Worm (Caenorhabditis elegans) whole organism, mixed stage, embryonic: ENCODE results near the gene tsr-1.

Experiments
- M03D4.4 ChIP-seq: sonication (generic microtip); optimal IDR thresholded peaks from 2 replicates; lab custom pipeline; 2017; ENCODE audit warnings: mild to moderate bottlenecking, missing genetic modification characterization, missing compliant biosample characterization
- bed-3 ChIP-seq: fragments of 200-800 bp; sonication (Bioruptor generic); optimal IDR thresholded peaks from 3 replicates; lab custom pipeline; 2018; ENCODE audit warnings: mild to moderate bottlenecking, missing genetic modification characterization, moderate library complexity, missing compliant biosample characterization
- blmp-1 ChIP-seq: fragments of 150-350 bp; optimal IDR thresholded peaks from 2 replicates; lab custom pipeline; 2014; ENCODE audit warnings: missing biosample characterization, missing genetic modification characterization
- ceh-39 ChIP-seq: fragments of 150-350 bp; optimal IDR thresholded peaks from 2 replicates; lab custom pipeline; 2014; ENCODE audit warnings: missing biosample characterization, missing genetic modification characterization
- ceh-43 ChIP-seq: fragments of 200-800 bp; sonication (Bioruptor generic); optimal IDR thresholded peaks from 2 replicates; lab custom pipeline; 2018; ENCODE audit warnings: mild to moderate bottlenecking, missing genetic modification characterization, moderate library complexity, missing compliant biosample characterization
- ceh-83 ChIP-seq: fragments of 200-800 bp; sonication (Bioruptor generic); optimal IDR thresholded peaks from 2 replicates; lab custom pipeline; 2018; ENCODE audit warnings: mild to moderate bottlenecking, missing genetic modification characterization, missing compliant biosample characterization
- ces-1 ChIP-seq: fragments of 150-350 bp; optimal IDR thresholded peaks from 2 replicates; lab custom pipeline; 2014; ENCODE audit warnings: missing biosample characterization, missing genetic modification reagents, missing genetic modification characterization
- cnd-1 ChIP-seq: fragments of 200-800 bp; sonication (Bioruptor generic); optimal IDR thresholded peaks from 2 replicates; lab custom pipeline; 2018; ENCODE audit warnings: mild to moderate bottlenecking, missing genetic modification characterization, missing compliant biosample characterization
- drap-1 ChIP-seq: fragments of 200-800 bp; sonication (Bioruptor generic); optimal IDR thresholded peaks from 3 replicates; lab custom pipeline; 2018; ENCODE audit warnings: mild to moderate bottlenecking, missing genetic modification characterization, missing compliant biosample characterization
- elt-1 ChIP-seq: sonication (generic microtip); optimal IDR thresholded peaks from 2 replicates; lab custom pipeline; 2017; ENCODE audit warnings: missing genetic modification characterization, mild to moderate bottlenecking, missing compliant biosample characterization, antibody characterized with exemption, moderate library complexity, borderline replicate concordance; ENCODE audit not compliant: insufficient read depth
- elt-3 ChIP-seq: fragments of 150-350 bp; optimal IDR thresholded peaks from 2 replicates; lab custom pipeline; 2014; ENCODE audit warnings: missing biosample characterization, missing genetic modification characterization
- flh-1 ChIP-seq: fragments of 200-800 bp; sonication (Bioruptor generic); optimal IDR thresholded peaks from 2 replicates; lab custom pipeline; 2018; ENCODE audit warnings: mild to moderate bottlenecking, missing genetic modification characterization, moderate library complexity, missing compliant biosample characterization
- hlh-1 ChIP-seq: fragments of 150-350 bp; optimal IDR thresholded peaks from 2 replicates; lab custom pipeline; 2014; ENCODE audit warnings: missing biosample characterization, missing genetic modification reagents, missing genetic modification characterization
- lin-13 ChIP-seq: fragments of 150-350 bp; optimal IDR thresholded peaks from 2 replicates; lab custom pipeline; 2014; ENCODE audit warnings: missing biosample characterization, missing genetic modification characterization
- lin-32 ChIP-seq: fragments of 200-800 bp; sonication (Bioruptor generic); optimal IDR thresholded peaks from 2 replicates; lab custom pipeline; 2018; ENCODE audit warnings: mild to moderate bottlenecking, missing genetic modification characterization, missing compliant biosample characterization
- lsy-2 ChIP-seq: fragments of 150-350 bp; optimal IDR thresholded peaks from 2 replicates; lab custom pipeline; 2014; ENCODE audit warnings: missing biosample characterization, missing genetic modification characterization
- mab-5 ChIP-seq: fragments of 150-350 bp; optimal IDR thresholded peaks from 2 replicates; lab custom pipeline; 2014; ENCODE audit warnings: missing biosample characterization, missing genetic modification characterization
- mep-1 ChIP-seq: fragments of 150-350 bp; optimal IDR thresholded peaks from 2 replicates; lab custom pipeline; 2017; ENCODE audit warnings: missing biosample characterization, missing genetic modification reagents, missing genetic modification characterization, inconsistent platforms
- nhr-2 ChIP-seq: fragments of 150-350 bp; optimal IDR thresholded peaks from 2 replicates; lab custom pipeline; 2014; ENCODE audit warnings: missing biosample characterization, missing genetic modification characterization
- nhr-237 ChIP-seq: fragments of 150-350 bp; optimal IDR thresholded peaks from 2 replicates; lab custom pipeline; 2014; ENCODE audit warnings: missing biosample characterization, missing genetic modification characterization
- nhr-28 ChIP-seq: fragments of 150-350 bp; optimal IDR thresholded peaks from 2 replicates; lab custom pipeline; 2014; ENCODE audit warnings: missing biosample characterization, missing genetic modification characterization
- nhr-76 ChIP-seq: sonication (generic microtip); optimal IDR thresholded peaks from 2 replicates; lab custom pipeline; 2017; ENCODE audit warnings: missing biosample characterization, missing genetic modification characterization
- pha-4 ChIP-seq: fragments of 150-350 bp; optimal IDR thresholded peaks from 2 replicates; lab custom pipeline; 2018; ENCODE audit warnings: missing biosample characterization, missing genetic modification reagents, missing genetic modification characterization
- sem-2 ChIP-seq: fragments of 200-800 bp; sonication (Bioruptor generic); optimal IDR thresholded peaks from 2 replicates; lab custom pipeline; 2018; ENCODE audit warnings: mild to moderate bottlenecking, missing genetic modification characterization, missing compliant biosample characterization
- snpc-4 ChIP-seq: fragments of 150-350 bp; optimal IDR thresholded peaks from 2 replicates; lab custom pipeline; 2014; ENCODE audit warnings: missing biosample characterization, missing genetic modification characterization
- sptf-1 ChIP-seq: sonication (generic microtip); optimal IDR thresholded peaks from 2 replicates; lab custom pipeline; 2017; ENCODE audit warnings: mild to moderate bottlenecking, missing genetic modification characterization, moderate library complexity, missing compliant biosample characterization
- tbx-8 ChIP-seq: fragments of 200-800 bp; sonication (Bioruptor generic); optimal IDR thresholded peaks from 2 replicates; lab custom pipeline; 2018; ENCODE audit warnings: mild to moderate bottlenecking, missing genetic modification characterization, moderate library complexity, missing compliant biosample characterization
- unc-120 ChIP-seq: sonication (generic microtip); optimal IDR thresholded peaks from 2 replicates; lab custom pipeline; 2017; ENCODE audit warnings: missing genetic modification characterization, missing compliant biosample characterization; ENCODE audit not compliant: poor library complexity, severe bottlenecking
- unc-39 ChIP-seq: fragments of 150-350 bp; optimal IDR thresholded peaks from 2 replicates; lab custom pipeline; 2014; ENCODE audit warnings: missing biosample characterization, missing genetic modification characterization
- unc-62 ChIP-seq: fragments of 150-350 bp; optimal IDR thresholded peaks from 2 replicates; lab custom pipeline; 2014; ENCODE audit warnings: missing biosample characterization, missing genetic modification reagents, missing genetic modification characterization
- ztf-11 ChIP-seq: fragments of 150-350 bp; optimal IDR thresholded peaks from 2 replicates; lab custom pipeline; 2014; ENCODE audit warnings: missing biosample characterization, missing genetic modification characterization

The tsr-1 gene

ce11 chrII:2438180-2438579, 35.0 kb downstream of the tsr-1 start:
- TF ChIP-seq bed-3 (GFP tag; lab: Kevin White, UChicago) (no peak), snpc-4 (no peak), sptf-1 (no peak), lin-13 (tag; lab: Kevin White, UChicago) (no peak), lsy-2 (tag; lab: Kevin White, UChicago) (no peak), unc-62 (GFP tag; lab: Kevin White, UChicago) (no peak), nhr-28 (tag; lab: Kevin White, UChicago) (no peak)

- TF ChIP-seq elt-1 (tag; lab: Kevin White, UChicago), result peak; percentile 97
- TF ChIP-seq ceh-83 (GFP tag; lab: Kevin White, UChicago), result no peak
- TF ChIP-seq, all 35 proteins: peak for 1
Observed at ce11 chrII:2436757-2437156, 36.4 kb downstream of the tsr-1 start.

ce11 chrII:2435566-2435965, 37.6 kb downstream of the tsr-1 start:
- peak; percentile 76 for TF ChIP-seq blmp-1 (tag; lab: Kevin White, UChicago)
- TF ChIP-seq ces-1, result no peak

- TF ChIP-seq nhr-2, result no peak
- TF ChIP-seq unc-120 (tag; lab: Kevin White, UChicago), result no peak
- TF ChIP-seq cnd-1 (tag; lab: Kevin White, UChicago), result peak; percentile 55
- no peak for TF ChIP-seq lsy-2 (tag; lab: Kevin White, UChicago)
- no peak for TF ChIP-seq flh-1
- peak; percentile 6 for TF ChIP-seq ceh-39 (tag; lab: Kevin White, UChicago)
Observed at ce11 chrII:2431972-2432371, 41.2 kb downstream of the tsr-1 start, which contains the start of gene ceh-86. Gene ceh-86, minus strand, starts transcription at chrII:2432072.

ce11 chrII:2422427-2422826, 50.7 kb downstream of the tsr-1 start:
- no peak for TF ChIP-seq unc-39 (tag; lab: Kevin White, UChicago)
- no peak for TF ChIP-seq mab-5
- no peak for TF ChIP-seq nhr-237 (tag; lab: Kevin White, UChicago)
- no peak for TF ChIP-seq nhr-76 (tag; lab: Kevin White, UChicago)
- TF ChIP-seq ceh-43 (GFP tag; lab: Kevin White, UChicago), result no peak
- no peak for TF ChIP-seq drap-1 (GFP tag; lab: Kevin White, UChicago)
- no peak for TF ChIP-seq mep-1 (tag; lab: Kevin White, UChicago)
- no peak for TF ChIP-seq elt-1 (tag; lab: Kevin White, UChicago)
- TF ChIP-seq lin-32 (GFP tag; lab: Kevin White, UChicago), result no peak
- no peak for TF ChIP-seq tbx-8 (GFP tag; lab: Kevin White, UChicago)
- no peak for TF ChIP-seq blmp-1 (tag; lab: Kevin White, UChicago)
- no peak for TF ChIP-seq elt-3
- TF ChIP-seq ceh-39 (tag; lab: Kevin White, UChicago), result no peak
- TF ChIP-seq sptf-1, result no peak
- TF ChIP-seq flh-1, result no peak
- no peak for TF ChIP-seq hlh-1 (tag; lab: Kevin White, UChicago)
- no peak for TF ChIP-seq ztf-11

- TF ChIP-seq blmp-1 (tag; lab: Kevin White, UChicago), result no peak
- TF ChIP-seq flh-1, result no peak
- no peak for TF ChIP-seq elt-1 (tag; lab: Kevin White, UChicago)
- TF ChIP-seq snpc-4, result no peak
- TF ChIP-seq cnd-1 (tag; lab: Kevin White, UChicago), result no peak
- TF ChIP-seq sptf-1, result no peak
- TF ChIP-seq sem-2, result no peak
- no peak for TF ChIP-seq mab-5
- TF ChIP-seq mep-1 (tag; lab: Kevin White, UChicago), result no peak
- no peak for TF ChIP-seq pha-4
- TF ChIP-seq lsy-2 (tag; lab: Kevin White, UChicago), result no peak
- TF ChIP-seq nhr-28 (tag; lab: Kevin White, UChicago), result no peak
- TF ChIP-seq lin-32 (GFP tag; lab: Kevin White, UChicago), result no peak
- TF ChIP-seq M03D4.4, result no peak
- no peak for TF ChIP-seq unc-120 (tag; lab: Kevin White, UChicago)
- no peak for TF ChIP-seq elt-3
- TF ChIP-seq nhr-237 (tag; lab: Kevin White, UChicago), result no peak
Observed at ce11 chrII:2421905-2422304, 51.3 kb downstream of the tsr-1 start, which contains the start of gene F42G2.2. Gene F42G2.2, plus strand, starts transcription at chrII:2422205.
